Worm (Caenorhabditis elegans) whole organism, midembryonic: ENCODE measurements around the gene T28D9.16.

Experiments used
- T22C8.4 ChIP-seq: fragments of 200-800 bp; sonication (Bioruptor generic); IDR thresholded peaks from 2 replicates; pipeline ENCODE4 v1.3.6; 2022; ENCODE audit warnings: missing genetic modification characterization, missing compliant biosample characterization
- cog-1 ChIP-seq: sonication (generic microtip); optimal IDR thresholded peaks from 2 replicates; lab custom pipeline; 2016; ENCODE audit warnings: missing genetic modification characterization, missing compliant biosample characterization
- flt-1 ChIP-seq: fragments of 200-800 bp; sonication (Bioruptor generic); IDR thresholded peaks from 2 replicates; pipeline ENCODE4 v1.3.6; 2022; ENCODE audit warnings: missing genetic modification characterization, missing compliant biosample characterization
- klf-2 ChIP-seq: fragments of 200-800 bp; sonication (Bioruptor generic); conservative IDR thresholded peaks from 2 replicates; pipeline ENCODE4 v1.3.6; 2022; ENCODE audit warnings: missing genetic modification reagents, missing genetic modification characterization, missing compliant biosample characterization
- med-1 ChIP-seq: sonication (generic microtip); optimal IDR thresholded peaks from 2 replicates; lab custom pipeline; 2017; ENCODE audit warnings: missing genetic modification characterization, mild to moderate bottlenecking, missing compliant biosample characterization, antibody characterized with exemption, missing genetic modification reagents; ENCODE audit not compliant: insufficient read depth
- ref-1 ChIP-seq: fragments of 200-800 bp; sonication (Bioruptor generic); conservative IDR thresholded peaks from 2 replicates; pipeline ENCODE4 v1.3.6; 2022; ENCODE audit warnings: missing genetic modification reagents, missing genetic modification characterization, missing compliant biosample characterization
- tab-1 ChIP-seq: fragments of 200-800 bp; sonication (Bioruptor generic); IDR thresholded peaks from 2 replicates; pipeline ENCODE4 v1.3.6; 2022; ENCODE audit warnings: missing genetic modification characterization, missing compliant biosample characterization
- ztf-23 ChIP-seq: fragments of 200-800 bp; sonication (Bioruptor generic); IDR thresholded peaks from 2 replicates; pipeline ENCODE4 v1.3.6; 2022; ENCODE audit warnings: missing genetic modification reagents, missing genetic modification characterization, missing compliant biosample characterization
- ztf-29 ChIP-seq: fragments of 200-800 bp; sonication (Bioruptor generic); IDR thresholded peaks from 2 replicates; pipeline ENCODE4 v1.3.6; 2022; ENCODE audit warnings: missing genetic modification reagents, missing genetic modification characterization, missing compliant biosample characterization

T28D9.16 gene

ce11 chrII:6475180-6475737 is at the start of gene T28D9.16:
T28D9.16 (plus strand) TSS chrII:6475687.
- TF ChIP-seq flt-1 (no peak), cog-1 (tag; lab: Kevin White, UChicago) (no peak), med-1 (GFP tag; lab: Kevin White, UChicago) (no peak), T22C8.4 (GFP tag; lab: Robert Waterston, UW) (no peak), ztf-29 (no peak)

DNA sequence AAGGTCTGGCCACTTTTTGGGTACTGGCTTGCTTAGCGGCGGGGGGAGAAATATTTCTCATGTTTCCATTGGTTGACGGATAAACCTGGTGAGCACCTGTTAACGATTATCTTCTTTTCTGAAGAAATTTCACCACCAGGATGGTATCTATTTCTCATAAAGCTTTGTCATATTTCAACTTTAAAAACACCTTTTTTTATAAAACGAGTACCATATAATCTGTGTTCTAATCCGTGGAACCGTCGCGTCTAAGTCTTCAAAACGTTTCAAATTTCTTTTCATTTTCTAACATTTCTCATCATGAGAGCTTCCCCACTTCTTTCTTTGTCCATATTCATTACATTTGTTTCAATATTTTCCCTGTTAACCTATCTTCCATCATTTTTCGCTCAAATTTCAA is 49.5 kb upstream of the T28D9.16 start, which contains the start of gene col-75:
col-75 (plus strand) TSS at position 301 of the 400 bp plus-strand sequence.
- TF ChIP-seq T22C8.4 (GFP tag; lab: Robert Waterston, UW) (no peak), klf-2 (GFP tag; lab: Robert Waterston, UW) (no peak), ref-1 (GFP tag; lab: Robert Waterston, UW) (no peak), tab-1 (no peak), flt-1 (no peak), med-1 (GFP tag; lab: Kevin White, UChicago) (no peak), cog-1 (tag; lab: Kevin White, UChicago) (no peak), ztf-23 (GFP tag; lab: Robert Waterston, UW) (no peak), ztf-29 (no peak)

DNA sequence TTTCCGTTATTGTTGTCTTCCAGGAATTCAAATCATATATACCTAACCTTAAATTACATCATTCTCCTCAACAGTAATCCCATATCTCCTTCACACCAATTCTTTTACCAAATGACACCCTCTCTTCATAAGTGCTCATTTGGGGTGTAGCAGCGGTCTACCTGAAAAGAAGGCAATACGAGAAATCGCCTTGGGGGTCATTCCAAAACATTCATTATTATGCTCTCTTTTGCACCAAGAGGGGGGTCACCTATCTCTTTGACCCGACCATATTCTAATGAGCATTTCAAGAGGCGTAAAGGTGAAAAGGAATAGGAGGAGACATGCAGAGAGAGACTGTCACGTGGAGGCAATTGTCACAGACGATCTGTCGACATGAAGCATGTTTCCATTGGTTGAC is 38.6 kb upstream of the T28D9.16 start:
- TF ChIP-seq cog-1 (tag; lab: Kevin White, UChicago): no peak
- no peak for TF ChIP-seq klf-2 (GFP tag; lab: Robert Waterston, UW)
- no peak for TF ChIP-seq ztf-23 (GFP tag; lab: Robert Waterston, UW)
- TF ChIP-seq flt-1: no peak
- TF ChIP-seq ztf-29: no peak
- no peak for TF ChIP-seq T22C8.4 (GFP tag; lab: Robert Waterston, UW)
- TF ChIP-seq ref-1 (GFP tag; lab: Robert Waterston, UW): no peak

DNA sequence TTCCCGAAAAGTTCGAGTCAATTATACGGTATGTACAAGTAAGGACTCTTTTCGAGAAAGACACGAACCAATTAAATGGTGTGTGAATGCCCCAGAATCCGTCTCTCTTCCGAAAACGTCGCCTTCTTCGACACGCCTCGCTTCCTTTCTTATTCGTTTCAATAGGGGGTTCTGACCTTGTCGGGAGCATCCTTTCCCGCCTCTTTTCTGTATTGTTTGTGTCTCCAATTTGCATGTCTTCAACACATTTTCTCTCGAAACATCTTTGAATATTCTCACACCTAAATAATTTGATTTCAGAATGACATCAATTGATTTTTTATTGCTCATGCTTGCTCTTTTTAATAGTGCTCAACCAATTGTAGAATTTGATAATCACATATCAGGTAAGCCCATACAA is 34.4 kb upstream of the T28D9.16 start, which contains the start of gene cutl-16:
cutl-16 (plus strand) TSS at position 301 of the 400 bp plus-strand sequence.
- TF ChIP-seq cog-1 (tag; lab: Kevin White, UChicago) (no peak), flt-1 (no peak), ztf-29 (no peak), ztf-23 (GFP tag; lab: Robert Waterston, UW) (no peak), T22C8.4 (GFP tag; lab: Robert Waterston, UW) (no peak), ref-1 (GFP tag; lab: Robert Waterston, UW) (no peak), tab-1 (no peak), klf-2 (GFP tag; lab: Robert Waterston, UW) (no peak), med-1 (GFP tag; lab: Kevin White, UChicago) (no peak)

- TF ChIP-seq cog-1 (tag; lab: Kevin White, UChicago) (no peak), flt-1 (no peak), ztf-23 (GFP tag; lab: Robert Waterston, UW) (no peak), med-1 (GFP tag; lab: Kevin White, UChicago) (no peak)
These were observed 31.8 kb upstream of the T28D9.16 start, which contains the start of gene K06A1.2 for ce11 chrII:6443710-6444109. K06A1.2 (plus strand) TSS chrII:6444010.

- no peak for TF ChIP-seq ztf-23 (GFP tag; lab: Robert Waterston, UW)
- no peak for TF ChIP-seq tab-1
- no peak for TF ChIP-seq ref-1 (GFP tag; lab: Robert Waterston, UW)
- no peak for TF ChIP-seq cog-1 (tag; lab: Kevin White, UChicago)
- TF ChIP-seq T22C8.4 (GFP tag; lab: Robert Waterston, UW): no peak
- no peak for TF ChIP-seq flt-1
- TF ChIP-seq klf-2 (GFP tag; lab: Robert Waterston, UW): no peak
- TF ChIP-seq med-1 (GFP tag; lab: Kevin White, UChicago): no peak
- TF ChIP-seq ztf-29: no peak
These were observed 27.3 kb upstream of the T28D9.16 start for ce11 chrII:6448189-6448588.

ce11 chrII:6448656-6449055 is 26.8 kb upstream of the T28D9.16 start:
- TF ChIP-seq ztf-23 (GFP tag; lab: Robert Waterston, UW): no peak
- no peak for TF ChIP-seq med-1 (GFP tag; lab: Kevin White, UChicago)
- TF ChIP-seq flt-1: no peak
- no peak for TF ChIP-seq tab-1
- TF ChIP-seq klf-2 (GFP tag; lab: Robert Waterston, UW): no peak
- TF ChIP-seq T22C8.4 (GFP tag; lab: Robert Waterston, UW): no peak

DNA sequence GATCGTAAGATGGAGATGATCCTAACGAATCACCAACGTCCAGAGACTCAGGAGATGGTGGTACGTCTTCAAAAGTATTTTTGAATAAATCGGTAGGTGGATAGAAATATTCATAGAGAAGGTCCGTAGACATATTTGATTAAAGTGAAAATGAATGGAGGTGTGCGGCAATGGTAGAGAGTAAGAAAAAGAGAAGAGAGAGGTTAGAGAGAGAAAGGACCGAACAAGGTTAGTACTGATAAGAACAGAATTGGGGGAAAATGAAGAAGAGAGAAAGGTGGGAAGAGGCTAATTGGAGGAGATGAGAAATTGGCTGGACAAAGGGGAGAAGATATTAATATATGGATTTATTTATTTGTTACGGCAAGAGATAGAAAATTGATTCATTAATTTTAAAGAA is 25.8 kb upstream of the T28D9.16 start, which contains the start of gene nhr-22:
nhr-22 (minus strand) TSS at position 137 of the 400 bp plus-strand sequence.
- TF ChIP-seq klf-2 (GFP tag; lab: Robert Waterston, UW) (no peak), ztf-23 (GFP tag; lab: Robert Waterston, UW) (no peak), ztf-29 (no peak), cog-1 (tag; lab: Kevin White, UChicago) (no peak), med-1 (GFP tag; lab: Kevin White, UChicago) (no peak), ref-1 (GFP tag; lab: Robert Waterston, UW) (no peak), flt-1 (no peak), tab-1 (no peak), T22C8.4 (GFP tag; lab: Robert Waterston, UW) (no peak)

DNA sequence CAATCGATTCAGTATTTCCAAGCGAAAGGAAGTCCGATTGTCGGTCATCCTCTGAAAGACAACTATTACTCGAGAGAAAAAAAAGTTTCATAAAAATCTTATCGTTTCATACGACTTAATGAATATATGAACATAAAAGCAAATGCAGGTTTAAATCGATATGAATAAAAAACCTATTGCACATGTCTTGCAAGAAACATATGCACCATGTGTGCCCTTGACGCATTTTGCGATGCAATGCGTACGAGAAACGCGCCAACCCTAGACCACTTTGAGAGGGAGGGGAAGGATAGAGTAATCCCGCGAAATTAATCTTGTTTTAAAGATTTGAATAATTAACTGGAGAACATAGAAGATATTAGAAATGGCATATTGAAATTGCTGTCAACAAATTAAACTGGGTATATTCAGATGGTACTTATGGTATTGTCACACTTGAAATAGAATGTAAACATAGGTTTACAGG is 22.1 kb upstream of the T28D9.16 start, which contains the start of gene atg-16.2:
atg-16.2 (minus strand) TSS at position 51 of the 466 bp plus-strand sequence.
- TF ChIP-seq med-1 (GFP tag; lab: Kevin White, UChicago) (peak; percentile 24), tab-1 (no peak), klf-2 (GFP tag; lab: Robert Waterston, UW) (no peak), cog-1 (tag; lab: Kevin White, UChicago) (peak; percentile 22), ref-1 (GFP tag; lab: Robert Waterston, UW) (no peak), T22C8.4 (GFP tag; lab: Robert Waterston, UW) (no peak), flt-1 (no peak), ztf-23 (GFP tag; lab: Robert Waterston, UW) (peak; percentile 39; the same call in 1 of the 2 replicates), ztf-29 (no peak)
